Worm (Caenorhabditis elegans) whole organism, L1 larva: Measurements from ENCODE around the gene col-175.

Source experiments
- fkh-4 ChIP-seq: sonication (generic microtip); optimal IDR thresholded peaks from 2 replicates; lab custom pipeline; 2016; ENCODE audit warnings: missing compliant biosample characterization, missing genetic modification characterization, borderline replicate concordance
- isw-1 ChIP-seq: fragments of 200-800 bp; sonication (Bioruptor generic); IDR thresholded peaks from 2 replicates; pipeline ENCODE4 v1.3.6; 2022; ENCODE audit warnings: missing genetic modification characterization, missing compliant biosample characterization
- jun-1 ChIP-seq: fragments of 150-350 bp; optimal IDR thresholded peaks from 2 replicates; lab custom pipeline; 2014; ENCODE audit warnings: missing biosample characterization, missing genetic modification reagents, missing genetic modification characterization
- mdl-1 ChIP-seq, 2 experiments: fragments of 150-350 bp; optimal IDR thresholded peaks; 2 replicates each; lab custom pipeline; 2014 to 2017; ENCODE audit warnings: missing biosample characterization in 2 of 2, missing genetic modification characterization in 2 of 2, inconsistent platforms in 1 of 2

DNA sequence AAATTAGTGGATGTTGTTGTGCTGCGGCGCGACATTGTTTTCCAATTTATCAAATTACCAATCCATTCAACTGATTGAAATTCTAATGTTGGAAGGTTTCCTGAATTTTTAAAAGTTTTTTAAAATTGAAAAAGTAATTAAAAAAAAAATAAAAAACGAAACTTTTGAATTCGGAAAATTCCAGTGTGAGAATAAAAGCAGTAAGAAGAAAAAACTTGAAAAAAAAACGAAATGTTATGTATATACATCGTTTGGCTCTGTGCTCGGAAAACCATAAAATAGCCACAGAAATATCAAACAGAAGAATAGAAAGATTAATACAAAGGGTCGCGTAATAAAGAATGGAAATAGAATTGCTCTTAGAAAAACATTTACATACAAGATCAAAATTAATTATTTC, 2.4 kb downstream of the col-175 start, which contains the start of gene vav-1:
- no peak for TF ChIP-seq jun-1 (tag; lab: Kevin White, UChicago)
- no peak for TF ChIP-seq isw-1 (GFP tag; lab: Robert Waterston, UW)
- TF ChIP-seq fkh-4 (tag; lab: Kevin White, UChicago) = no peak
- no peak for TF ChIP-seq mdl-1 (tag; optimal IDR thresholded peaks at IDR 0.05; lab: Kevin White, UChicago)
